Fruit fly (Drosophila melanogaster): ENCODE data around the gene CG42680.

Gene CG42680

dm6 chr2L:14634986-14635385, 47.0 kb upstream of the CG42680 start (continued):
- no peak for TF ChIP-seq CG17912 (GFP tag; optimal IDR thresholded peaks at IDR 0.05)
- no peak for TF ChIP-seq CG14441 (GFP tag; IDR thresholded peaks at IDR 0.05)
- no peak for TF ChIP-seq repo (GFP tag; optimal IDR thresholded peaks at IDR 0.05)
- peak; percentile 18 for TF ChIP-seq gem (tag; optimal IDR thresholded peaks at IDR 0.05)
- no peak for TF ChIP-seq prd (optimal IDR thresholded peaks at IDR 0.05)
- peak; percentile 50; the same call in 2 of the 3 replicates for TF ChIP-seq prd (GFP tag; IDR thresholded peaks at IDR 0.05)
- no peak for TF ChIP-seq CG12744 (GFP tag; optimal IDR thresholded peaks at IDR 0.05)
- TF ChIP-seq CG7372 (GFP tag; IDR thresholded peaks at IDR 0.05) = no peak
- TF ChIP-seq bsh (GFP tag; optimal IDR thresholded peaks at IDR 0.05) = peak in 1 of 2 experiments; percentile 17
- no peak for TF ChIP-seq CG6654 (GFP tag; optimal IDR thresholded peaks at IDR 0.05)
- no peak for TF ChIP-seq CG7786 (GFP tag; optimal IDR thresholded peaks at IDR 0.05)
- no peak for TF ChIP-seq Optix (GFP tag; IDR thresholded peaks at IDR 0.05)
- TF ChIP-seq CG12391 (tag; optimal IDR thresholded peaks at IDR 0.05) = no peak
- TF ChIP-seq NFAT (GFP tag; IDR thresholded peaks at IDR 0.05) = no peak
- no peak for TF ChIP-seq CG14860 (GFP tag; IDR thresholded peaks at IDR 0.05; ENCODE audit: partially characterized antibody)
- no peak for TF ChIP-seq pan (optimal IDR thresholded peaks at IDR 0.05)
- no peak for TF ChIP-seq pan (GFP tag; optimal IDR thresholded peaks at IDR 0.05 in 1 of 2, IDR thresholded peaks at IDR 0.05 in 1 of 2)
- no peak for TF ChIP-seq eyg (GFP tag; optimal IDR thresholded peaks at IDR 0.05)
- no peak for TF ChIP-seq CG3995 (GFP tag; optimal IDR thresholded peaks at IDR 0.05)
- TF ChIP-seq dan (GFP tag; IDR thresholded peaks at IDR 0.05) = no peak
- TF ChIP-seq CG9797 (GFP tag; optimal IDR thresholded peaks at IDR 0.05) = no peak
- no peak for TF ChIP-seq CG13296 (GFP tag; optimal IDR thresholded peaks at IDR 0.05)
- TF ChIP-seq CG2712 (tag; optimal IDR thresholded peaks at IDR 0.05) = peak; percentile 26
- TF ChIP-seq Sry-δ (GFP tag; optimal IDR thresholded peaks at IDR 0.05) = no peak
- TF ChIP-seq Hand (GFP tag; optimal IDR thresholded peaks at IDR 0.05) = no peak
- TF ChIP-seq cad (GFP tag; optimal IDR thresholded peaks at IDR 0.05) = no peak
- no peak for TF ChIP-seq CkIIα-i1 (GFP tag; IDR thresholded peaks at IDR 0.05)
- no peak for TF ChIP-seq Adf1 (GFP tag; IDR thresholded peaks at IDR 0.05)
- no peak for TF ChIP-seq Xbp1 (GFP tag; optimal IDR thresholded peaks at IDR 0.05)
- TF ChIP-seq CG31224 (GFP tag; IDR thresholded peaks at IDR 0.05) = no peak
- TF ChIP-seq CG7928 (GFP tag; optimal IDR thresholded peaks at IDR 0.05) = no peak
- TF ChIP-seq Dip2 (GFP tag; IDR thresholded peaks at IDR 0.05) = no peak
- TF ChIP-seq Bgb (GFP tag; IDR thresholded peaks at IDR 0.05; ENCODE audit: partially characterized antibody) = no peak
- TF ChIP-seq tll (GFP tag; optimal IDR thresholded peaks at IDR 0.05) = peak in 1 of 2 experiments; percentile 20
- no peak for TF ChIP-seq tin (GFP tag; optimal IDR thresholded peaks at IDR 0.05)
- TF ChIP-seq hb (GFP tag; IDR thresholded peaks at IDR 0.05; ENCODE audit: partially characterized antibody) = no peak
- no peak for TF ChIP-seq Atf3 (GFP tag; optimal IDR thresholded peaks at IDR 0.05)
- no peak for TF ChIP-seq nerfin-2 (GFP tag; IDR thresholded peaks at IDR 0.05; ENCODE audit: partially characterized antibody)
- no peak for TF ChIP-seq mirr (GFP tag; optimal IDR thresholded peaks at IDR 0.05)
- TF ChIP-seq CG9817 (tag; optimal IDR thresholded peaks at IDR 0.05) = no peak
- no peak for TF ChIP-seq CG34376 (GFP tag; optimal IDR thresholded peaks at IDR 0.05)
- no peak for TF ChIP-seq Dll (GFP tag; IDR thresholded peaks at IDR 0.05; ENCODE audit: partially characterized antibody)
- TF ChIP-seq CG8359 (GFP tag; optimal IDR thresholded peaks at IDR 0.05; ENCODE audit: borderline replicate concordance) = no peak
- TF ChIP-seq CG18476 (GFP tag; optimal IDR thresholded peaks at IDR 0.05) = no peak
- no peak for TF ChIP-seq CG10321 (GFP tag; IDR thresholded peaks at IDR 0.05)
- peak; percentile 20 for TF ChIP-seq gsb-n (tag; optimal IDR thresholded peaks at IDR 0.05)
- no peak for TF ChIP-seq pho (GFP tag; optimal IDR thresholded peaks at IDR 0.05)
- peak; percentile 13 for TF ChIP-seq tio (GFP tag; optimal IDR thresholded peaks at IDR 0.05)
- TF ChIP-seq pb (GFP tag; optimal IDR thresholded peaks at IDR 0.05) = no peak
- no peak for TF ChIP-seq sima (GFP tag; optimal IDR thresholded peaks at IDR 0.05)
- no peak for TF ChIP-seq CG14965 (GFP tag; optimal IDR thresholded peaks at IDR 0.05; ENCODE audit: borderline replicate concordance)
